Worm (Caenorhabditis elegans) whole organism, young adult: Measurements from ENCODE around the gene F26D2.10.
A peak's percentile ranks its signal among the peaks of the same experiment; 100 is the strongest.

Experiments used
- B0035.1 ChIP-seq: sonication (generic microtip); optimal IDR thresholded peaks from 2 replicates; lab custom pipeline; 2016; ENCODE audit warnings: missing genetic modification characterization, mild to moderate bottlenecking, missing compliant biosample characterization, missing genotype, missing genetic modification reagents
- C17E4.6 ChIP-seq: fragments of 200-800 bp; sonication (Bioruptor generic); IDR thresholded peaks from 2 replicates; pipeline ENCODE4 v1.3.6; 2022; ENCODE audit warnings: missing genetic modification reagents, missing genetic modification characterization, missing compliant biosample characterization
- F22D6.2 ChIP-seq: sonication (generic microtip); optimal IDR thresholded peaks from 2 replicates; lab custom pipeline; 2016; ENCODE audit warnings: mild to moderate bottlenecking, missing genetic modification characterization, missing compliant biosample characterization
- F23B12.7 ChIP-seq: sonication (generic microtip); optimal IDR thresholded peaks from 2 replicates; lab custom pipeline; 2017; ENCODE audit warnings: missing genetic modification characterization, mild to moderate bottlenecking, missing compliant biosample characterization, antibody characterized with exemption, moderate library complexity; ENCODE audit not compliant: insufficient read depth
- F49E8.2 ChIP-seq: sonication (generic microtip); optimal IDR thresholded peaks from 3 replicates; lab custom pipeline; 2017; ENCODE audit warnings: missing genetic modification characterization, mild to moderate bottlenecking, missing compliant biosample characterization, antibody characterized with exemption, moderate library complexity; ENCODE audit not compliant: insufficient read depth
- F52B5.7 ChIP-seq: sonication (generic microtip); optimal IDR thresholded peaks from 2 replicates; lab custom pipeline; 2016; ENCODE audit warnings: mild to moderate bottlenecking, missing genetic modification characterization, missing compliant biosample characterization
- F55B11.4 ChIP-seq: sonication (generic microtip); optimal IDR thresholded peaks from 2 replicates; lab custom pipeline; 2016; ENCODE audit warnings: missing compliant biosample characterization, missing genetic modification characterization, borderline replicate concordance; ENCODE audit not compliant: insufficient read depth
- F57A8.1 ChIP-seq: fragments of 200-800 bp; sonication (Bioruptor generic); optimal IDR thresholded peaks from 2 replicates; lab custom pipeline; 2018; ENCODE audit warnings: mild to moderate bottlenecking, missing genetic modification characterization, moderate library complexity, missing compliant biosample characterization
- T26A5.8 ChIP-seq: sonication (generic microtip); optimal IDR thresholded peaks from 2 replicates; lab custom pipeline; 2016; ENCODE audit warnings: missing genetic modification characterization, missing compliant biosample characterization
- Y79H2A.3 ChIP-seq: fragments of 200-800 bp; sonication (Bioruptor generic); conservative IDR thresholded peaks from 2 replicates; pipeline ENCODE4 v1.3.6; 2022; ENCODE audit warnings: missing genetic modification reagents, missing genetic modification characterization, missing compliant biosample characterization
- Y95B8A.8 ChIP-seq: fragments of 200-800 bp; sonication (Bioruptor generic); IDR thresholded peaks from 2 replicates; pipeline ENCODE4 v1.3.6; 2022; ENCODE audit warnings: missing genetic modification reagents, missing genetic modification characterization, missing compliant biosample characterization
- athp-1 ChIP-seq: sonication (generic microtip); optimal IDR thresholded peaks from 2 replicates; lab custom pipeline; 2017; ENCODE audit warnings: mild to moderate bottlenecking, missing genetic modification characterization, missing compliant biosample characterization
- bed-2 ChIP-seq: fragments of 200-800 bp; sonication (Bioruptor generic); IDR thresholded peaks from 2 replicates; pipeline ENCODE4 v1.3.6; 2022; ENCODE audit warnings: missing genetic modification reagents, missing genetic modification characterization, missing compliant biosample characterization
- ceh-100 ChIP-seq: fragments of 200-800 bp; sonication (Bioruptor generic); IDR thresholded peaks from 2 replicates; pipeline ENCODE4 v1.3.6; 2022; ENCODE audit warnings: missing genetic modification reagents, missing genetic modification characterization, missing compliant biosample characterization
- ceh-40 ChIP-seq: fragments of 200-800 bp; sonication (Bioruptor generic); IDR thresholded peaks from 2 replicates; pipeline ENCODE4 v1.3.6; 2022; ENCODE audit warnings: missing genetic modification characterization, missing compliant biosample characterization
- ceh-79 ChIP-seq: sonication (generic microtip); optimal IDR thresholded peaks from 2 replicates; lab custom pipeline; 2017; ENCODE audit warnings: mild to moderate bottlenecking, missing genetic modification characterization, missing compliant biosample characterization
- ceh-91 ChIP-seq: fragments of 200-800 bp; sonication (Bioruptor generic); IDR thresholded peaks from 2 replicates; pipeline ENCODE4 v1.3.6; 2022; ENCODE audit warnings: missing genetic modification reagents, missing genetic modification characterization, missing compliant biosample characterization
- die-1 ChIP-seq: sonication (generic microtip); optimal IDR thresholded peaks from 2 replicates; lab custom pipeline; 2016; ENCODE audit warnings: missing genotype, mild to moderate bottlenecking, missing genetic modification characterization, missing compliant biosample characterization
- dox-1 ChIP-seq: fragments of 200-800 bp; sonication (Bioruptor generic); IDR thresholded peaks from 2 replicates; pipeline ENCODE4 v1.3.6; 2022; ENCODE audit warnings: missing genetic modification reagents, missing genetic modification characterization, missing compliant biosample characterization
- dpff-1 ChIP-seq: sonication (generic microtip); optimal IDR thresholded peaks from 2 replicates; lab custom pipeline; 2017; ENCODE audit warnings: mild to moderate bottlenecking, missing genetic modification characterization, missing compliant biosample characterization
- egl-18 ChIP-seq: fragments of 200-800 bp; sonication (Bioruptor generic); IDR thresholded peaks from 2 replicates; pipeline ENCODE4 v1.3.6; 2022; ENCODE audit warnings: missing genetic modification reagents, missing genetic modification characterization, missing compliant biosample characterization
- egl-44 ChIP-seq: fragments of 200-800 bp; sonication (Bioruptor generic); IDR thresholded peaks from 2 replicates; pipeline ENCODE4 v1.3.6; 2022; ENCODE audit warnings: missing genetic modification reagents, missing genetic modification characterization, missing compliant biosample characterization
- ets-4 ChIP-seq: fragments of 200-800 bp; sonication (Bioruptor generic); optimal IDR thresholded peaks from 2 replicates; lab custom pipeline; 2018; ENCODE audit warnings: mild to moderate bottlenecking, missing genetic modification characterization, missing compliant biosample characterization
- gei-17 ChIP-seq: fragments of 200-800 bp; sonication (Bioruptor generic); optimal IDR thresholded peaks from 2 replicates; lab custom pipeline; 2018; ENCODE audit warnings: mild to moderate bottlenecking, missing genetic modification characterization, missing compliant biosample characterization
- him-1 ChIP-seq: sonication (generic microtip); optimal IDR thresholded peaks from 2 replicates; lab custom pipeline; 2016; ENCODE audit warnings: missing genotype, missing genetic modification reagents, missing genetic modification characterization, missing compliant biosample characterization
- hlh-12 ChIP-seq: sonication (generic microtip); optimal IDR thresholded peaks from 2 replicates; lab custom pipeline; 2016; ENCODE audit warnings: missing genetic modification characterization, missing compliant biosample characterization
- hmg-1.2 ChIP-seq: fragments of 200-800 bp; sonication (Bioruptor generic); IDR thresholded peaks from 2 replicates; pipeline ENCODE4 v1.3.6; 2022; ENCODE audit warnings: missing genetic modification reagents, missing genetic modification characterization, missing compliant biosample characterization
- let-526 ChIP-seq: fragments of 200-800 bp; sonication (Bioruptor generic); IDR thresholded peaks from 2 replicates; pipeline ENCODE4 v1.3.6; 2022; ENCODE audit warnings: missing genetic modification reagents, missing genetic modification characterization, missing compliant biosample characterization
- lin-26 ChIP-seq: fragments of 200-800 bp; sonication (Bioruptor generic); IDR thresholded peaks from 2 replicates; pipeline ENCODE4 v1.3.6; 2022; ENCODE audit warnings: missing genetic modification reagents, missing genetic modification characterization, missing compliant biosample characterization
- lir-1 ChIP-seq: fragments of 200-800 bp; sonication (Bioruptor generic); conservative IDR thresholded peaks from 2 replicates; pipeline ENCODE4 v1.3.6; 2022; ENCODE audit warnings: missing genetic modification reagents, missing genetic modification characterization, missing compliant biosample characterization
- mel-28 ChIP-seq: sonication (generic microtip); optimal IDR thresholded peaks from 2 replicates; lab custom pipeline; 2016; ENCODE audit warnings: borderline replicate concordance, mild to moderate bottlenecking, missing genetic modification characterization, missing compliant biosample characterization
- mxl-1 ChIP-seq: sonication (generic microtip); optimal IDR thresholded peaks from 2 replicates; lab custom pipeline; 2016; ENCODE audit warnings: missing genetic modification characterization, missing compliant biosample characterization
- nfyb-1 ChIP-seq: fragments of 200-800 bp; sonication (Bioruptor generic); IDR thresholded peaks from 2 replicates; pipeline ENCODE4 v1.3.6; 2022; ENCODE audit warnings: missing genetic modification reagents, missing genetic modification characterization, missing compliant biosample characterization
- nhr-120 ChIP-seq: fragments of 200-800 bp; sonication (Bioruptor generic); IDR thresholded peaks from 2 replicates; pipeline ENCODE4 v1.3.6; 2022; ENCODE audit warnings: missing genetic modification characterization, missing compliant biosample characterization
- nhr-27 ChIP-seq: fragments of 200-800 bp; sonication (Bioruptor generic); optimal IDR thresholded peaks from 2 replicates; lab custom pipeline; 2018; ENCODE audit warnings: mild to moderate bottlenecking, missing genetic modification characterization, moderate library complexity, missing compliant biosample characterization
- rec-8 ChIP-seq, 2 experiments: sonication (generic microtip); optimal IDR thresholded peaks; 2 replicates each; lab custom pipeline; 2016; ENCODE audit warnings: mild to moderate bottlenecking in 2 of 2, missing genetic modification characterization in 2 of 2, missing genetic modification reagents in 2 of 2, missing genotype in 2 of 2, missing biosample characterization in 1 of 2, missing compliant biosample characterization in 1 of 2, moderate library complexity in 1 of 2
- repo-1 ChIP-seq: sonication (generic microtip); optimal IDR thresholded peaks from 2 replicates; lab custom pipeline; 2017; ENCODE audit warnings: mild to moderate bottlenecking, missing genetic modification characterization, missing compliant biosample characterization
- sea-2 ChIP-seq: fragments of 200-800 bp; sonication (Bioruptor generic); IDR thresholded peaks from 2 replicates; pipeline ENCODE4 v1.3.6; 2022; ENCODE audit warnings: missing genetic modification characterization, missing compliant biosample characterization
- snpc-1.1 ChIP-seq: sonication (generic microtip); optimal IDR thresholded peaks from 2 replicates; lab custom pipeline; 2017; ENCODE audit warnings: missing genetic modification characterization, mild to moderate bottlenecking, missing compliant biosample characterization, antibody characterized with exemption, moderate library complexity, missing genotype, missing genetic modification reagents; ENCODE audit not compliant: insufficient read depth
- snpc-1.3 ChIP-seq: sonication (generic microtip); optimal IDR thresholded peaks from 2 replicates; lab custom pipeline; 2017; ENCODE audit warnings: missing genetic modification characterization, mild to moderate bottlenecking, missing compliant biosample characterization, antibody characterized with exemption, moderate library complexity, missing genotype, missing genetic modification reagents; ENCODE audit not compliant: insufficient read depth
- snpc-3.4 ChIP-seq: sonication (generic microtip); optimal IDR thresholded peaks from 2 replicates; lab custom pipeline; 2017; ENCODE audit warnings: missing genetic modification characterization, mild to moderate bottlenecking, missing compliant biosample characterization, antibody characterized with exemption, moderate library complexity, missing genotype, missing genetic modification reagents
- snpc-4 ChIP-seq, 5 experiments: fragments of 150-350 bp in 1 of 5; sonication (generic microtip) in 4 of 5; optimal IDR thresholded peaks; 2 replicates each; lab custom pipeline; 2014 to 2018; ENCODE audit warnings: missing genetic modification characterization in 5 of 5, missing biosample characterization in 3 of 5, antibody characterized with exemption in 2 of 5, mild to moderate bottlenecking in 2 of 5, missing compliant biosample characterization in 2 of 5, missing genotype in 2 of 5, moderate library complexity in 2 of 5, missing genetic modification reagents in 1 of 5
- tlf-1 ChIP-seq: fragments of 200-800 bp; sonication (Bioruptor generic); optimal IDR thresholded peaks from 2 replicates; lab custom pipeline; 2018; ENCODE audit warnings: mild to moderate bottlenecking, missing genetic modification characterization, missing compliant biosample characterization
- unc-62 ChIP-seq: fragments of 150-350 bp; optimal IDR thresholded peaks from 2 replicates; lab custom pipeline; 2014; ENCODE audit warnings: missing biosample characterization, missing genetic modification reagents, missing genetic modification characterization
- zfh-2 ChIP-seq: fragments of 200-800 bp; sonication (Bioruptor generic); conservative IDR thresholded peaks from 2 replicates; pipeline ENCODE4 v1.3.6; 2022; ENCODE audit warnings: missing genetic modification reagents, missing genetic modification characterization, missing compliant biosample characterization
- ztf-18 ChIP-seq: sonication (generic microtip); optimal IDR thresholded peaks from 2 replicates; lab custom pipeline; 2016; ENCODE audit warnings: missing genotype, mild to moderate bottlenecking, missing genetic modification characterization, missing compliant biosample characterization
- ztf-26 ChIP-seq: sonication (generic microtip); optimal IDR thresholded peaks from 2 replicates; lab custom pipeline; 2017; ENCODE audit warnings: missing genetic modification characterization, missing compliant biosample characterization
- ztf-6 ChIP-seq: fragments of 200-800 bp; sonication (Bioruptor generic); IDR thresholded peaks from 2 replicates; pipeline ENCODE4 v1.3.6; 2022; ENCODE audit warnings: missing genetic modification reagents, missing genetic modification characterization, missing compliant biosample characterization

F26D2.10 gene

DNA sequence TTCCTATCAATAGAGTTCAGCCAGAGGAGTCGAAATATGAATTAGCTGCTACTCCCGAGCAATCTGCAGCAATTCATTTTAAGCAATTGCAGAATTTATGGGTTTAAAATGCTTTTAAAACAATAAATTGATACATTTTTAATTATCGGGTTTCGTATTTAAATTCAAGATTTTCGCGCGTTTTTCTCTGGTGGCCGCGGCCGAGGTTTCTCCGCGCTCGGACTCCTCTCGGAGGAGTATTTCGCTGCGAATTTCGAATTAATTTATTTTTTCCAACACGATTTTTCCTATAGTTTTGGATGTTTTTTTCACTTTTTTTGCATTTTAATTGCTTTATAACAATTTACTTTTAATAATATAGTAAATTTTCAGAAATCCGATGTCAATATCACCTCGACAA, 27.9 kb downstream of the F26D2.10 start, which contains the start of gene F13A7.14 (continued):
- no peak for TF ChIP-seq snpc-1.1 (tag; lab: Kevin White, UChicago)
- TF ChIP-seq F55B11.4, result no peak
- no peak for TF ChIP-seq repo-1 (tag; lab: Kevin White, UChicago)
- no peak for TF ChIP-seq Y79H2A.3 (GFP tag; lab: Robert Waterston, UW)
- peak; percentile 30 for TF ChIP-seq F23B12.7
- TF ChIP-seq let-526 (GFP tag; lab: Robert Waterston, UW), result 0 out of 2 replicates have a peak, but pooled peaks have one; percentile 51
- no peak for TF ChIP-seq nhr-27 (tag; lab: Kevin White, UChicago)
- TF ChIP-seq ztf-6 (GFP tag; lab: Robert Waterston, UW), result no peak
- no peak for TF ChIP-seq dpff-1 (tag; lab: Kevin White, UChicago)
- no peak for TF ChIP-seq hlh-12
- TF ChIP-seq egl-44 (GFP tag; lab: Robert Waterston, UW), result peak; percentile 17; the same call in 1 of the 2 replicates
- TF ChIP-seq athp-1, result peak; percentile 42
- TF ChIP-seq snpc-3.4 (tag; lab: Kevin White, UChicago), result peak; percentile 31
- no peak for TF ChIP-seq B0035.1 (tag; lab: Kevin White, UChicago)
- no peak for TF ChIP-seq zfh-2 (GFP tag; lab: Robert Waterston, UW)
- TF ChIP-seq rec-8 (tag; optimal IDR thresholded peaks at IDR 0.05; lab: Kevin White, UChicago), result peak in 1 of 2 experiments; percentile 40
- no peak for TF ChIP-seq ceh-40 (GFP tag; lab: Robert Waterston, UW)
- TF ChIP-seq ets-4 (GFP tag; lab: Kevin White, UChicago), result no peak
- TF ChIP-seq F57A8.1, result no peak
- TF ChIP-seq unc-62 (GFP tag; lab: Kevin White, UChicago), result no peak
- no peak for TF ChIP-seq F52B5.7 (tag; lab: Kevin White, UChicago)
- no peak for TF ChIP-seq Y95B8A.8
- TF ChIP-seq snpc-4 (GFP tag; optimal IDR thresholded peaks at IDR 0.05; lab: Kevin White, UChicago), result no peak
- peak in 3 of 4 experiments; percentile 53 to 72 (median 69) for TF ChIP-seq snpc-4 (tag; optimal IDR thresholded peaks at IDR 0.05; lab: Kevin White, UChicago)
- no peak for TF ChIP-seq lin-26 (GFP tag; lab: Robert Waterston, UW)
- peak; percentile 39 for TF ChIP-seq snpc-1.3
- peak; percentile 52 for TF ChIP-seq ceh-91 (GFP tag; lab: Robert Waterston, UW)
- no peak for TF ChIP-seq C17E4.6
- TF ChIP-seq him-1, result no peak
- 0 out of 2 replicates have a peak, but pooled peaks have one; percentile 38 for TF ChIP-seq ceh-100 (GFP tag; lab: Robert Waterston, UW)
- peak; percentile 75 for TF ChIP-seq dox-1 (GFP tag; lab: Robert Waterston, UW)
- no peak for TF ChIP-seq gei-17 (GFP tag; lab: Kevin White, UChicago)
- TF ChIP-seq ztf-18 (tag; lab: Kevin White, UChicago), result no peak
- no peak for TF ChIP-seq ceh-79 (tag; lab: Kevin White, UChicago)
- TF ChIP-seq die-1 (tag; lab: Kevin White, UChicago), result no peak
- no peak for TF ChIP-seq nfyb-1 (GFP tag; lab: Robert Waterston, UW)
- TF ChIP-seq sea-2 (GFP tag; lab: Robert Waterston, UW), result no peak
- TF ChIP-seq ztf-26 (tag; lab: Kevin White, UChicago), result peak; percentile 2
- peak; percentile 89 for TF ChIP-seq bed-2 (GFP tag; lab: Robert Waterston, UW)
- no peak for TF ChIP-seq mxl-1 (tag; lab: Kevin White, UChicago)
- TF ChIP-seq F49E8.2 (tag; lab: Kevin White, UChicago), result no peak
- no peak for TF ChIP-seq T26A5.8 (tag; lab: Kevin White, UChicago)
- no peak for TF ChIP-seq egl-18 (GFP tag; lab: Robert Waterston, UW)
- no peak for TF ChIP-seq tlf-1 (GFP tag; lab: Kevin White, UChicago)
- TF ChIP-seq mel-28, result no peak
- TF ChIP-seq F22D6.2 (tag; lab: Kevin White, UChicago), result peak; percentile 36
- TF ChIP-seq nhr-120 (GFP tag; lab: Robert Waterston, UW), result no peak
- TF ChIP-seq lir-1 (GFP tag; lab: Robert Waterston, UW), result peak; percentile 60
- no peak for TF ChIP-seq hmg-1.2 (GFP tag; lab: Robert Waterston, UW)
